Worm (Caenorhabditis elegans): ENCODE results near the gene hlh-3.
A peak's percentile ranks its signal among the peaks of the same experiment; 100 is the strongest.

hlh-3 gene

ce11 chrII:9069836-9070235, 16.6 kb upstream of the hlh-3 start:
- TF ChIP-seq ceh-28 (tag; optimal IDR thresholded peaks at IDR 0.05) (no peak), sea-2 (GFP tag; optimal IDR thresholded peaks at IDR 0.05) (no peak), nhr-11 (tag; optimal IDR thresholded peaks at IDR 0.05) (no peak)

ce11 chrII:9070740-9071139, 15.7 kb upstream of the hlh-3 start, which contains the start of gene T24B8.4:
Gene T24B8.4 (minus strand): TSS chrII:9070840.
- no peak for TF ChIP-seq jun-1 (tag; optimal IDR thresholded peaks at IDR 0.05)
- no peak for TF ChIP-seq nhr-25 (tag; optimal IDR thresholded peaks at IDR 0.05)
- TF ChIP-seq ceh-28 (tag; optimal IDR thresholded peaks at IDR 0.05): no peak
- no peak for TF ChIP-seq daf-12 (tag; optimal IDR thresholded peaks at IDR 0.05)
- TF ChIP-seq unc-62 (GFP tag; optimal IDR thresholded peaks at IDR 0.05): no peak
- TF ChIP-seq mdl-1 (tag; optimal IDR thresholded peaks at IDR 0.05): no peak

- TF ChIP-seq mdl-1 (tag; optimal IDR thresholded peaks at IDR 0.05) (no peak), elt-1 (tag; optimal IDR thresholded peaks at IDR 0.05) (no peak), ama-1 (optimal IDR thresholded peaks at IDR 0.05) (no peak), ceh-82 (tag; optimal IDR thresholded peaks at IDR 0.05) (no peak), egl-5 (tag; optimal IDR thresholded peaks at IDR 0.05) (no peak), lin-39 (tag; optimal IDR thresholded peaks at IDR 0.05) (no peak), zag-1 (tag; optimal IDR thresholded peaks at IDR 0.05) (no peak), nhr-25 (tag; optimal IDR thresholded peaks at IDR 0.05) (no peak), snpc-4 (tag; optimal IDR thresholded peaks at IDR 0.05) (no peak), mml-1 (tag; optimal IDR thresholded peaks at IDR 0.05) (no peak), hmg-11 (tag; optimal IDR thresholded peaks at IDR 0.05) (no peak), unc-62 (GFP tag; optimal IDR thresholded peaks at IDR 0.05) (no peak), pha-4 (tag; optimal IDR thresholded peaks at IDR 0.05) (no peak), nhr-28 (tag; optimal IDR thresholded peaks at IDR 0.05) (no peak), daf-12 (tag; optimal IDR thresholded peaks at IDR 0.05) (no peak), ceh-16 (tag; optimal IDR thresholded peaks at IDR 0.05) (no peak), egl-27 (tag; optimal IDR thresholded peaks at IDR 0.05) (no peak), elt-2 (tag; optimal IDR thresholded peaks at IDR 0.05) (no peak), nhr-67 (tag; optimal IDR thresholded peaks at IDR 0.05) (no peak), fkh-2 (tag; optimal IDR thresholded peaks at IDR 0.05) (no peak)
Measured at ce11 chrII:9072769-9073168, 13.6 kb upstream of the hlh-3 start.

- TF ChIP-seq unc-62 (GFP tag; optimal IDR thresholded peaks at IDR 0.05): no peak
Measured at ce11 chrII:9074492-9074891, 11.9 kb upstream of the hlh-3 start.

ce11 chrII:9076098-9076879, 10.1 kb upstream of the hlh-3 start:
- no peak for TF ChIP-seq fos-1 (tag; optimal IDR thresholded peaks at IDR 0.05)
- TF ChIP-seq pha-4 (tag; optimal IDR thresholded peaks at IDR 0.05): peak; percentile 60
- TF ChIP-seq fkh-2 (tag; optimal IDR thresholded peaks at IDR 0.05): no peak
- peak; percentile 41 for TF ChIP-seq elt-2 (tag; optimal IDR thresholded peaks at IDR 0.05)

ce11 chrII:9078351-9078750, 8.1 kb upstream of the hlh-3 start:
- TF ChIP-seq nhr-28 (tag; optimal IDR thresholded peaks at IDR 0.05) (no peak), jun-1 (tag; optimal IDR thresholded peaks at IDR 0.05) (no peak), nfya-1 (tag; optimal IDR thresholded peaks at IDR 0.05; ENCODE audit: insufficient read depth) (peak; percentile 11), ZK546.5 (tag; optimal IDR thresholded peaks at IDR 0.05) (no peak)

ce11 chrII:9083093-9083492, 3.3 kb upstream of the hlh-3 start, which contains the start of gene sysm-1:
Gene sysm-1 (minus strand): TSS chrII:9083193.
- TF ChIP-seq elt-2 (tag; optimal IDR thresholded peaks at IDR 0.05) (peak; percentile 27), nhr-11 (tag; optimal IDR thresholded peaks at IDR 0.05) (no peak)

ce11 chrII:9092910-9093309, 6.5 kb downstream of the hlh-3 start:
- TF ChIP-seq elt-2 (tag; optimal IDR thresholded peaks at IDR 0.05) (peak; percentile 57), pqm-1 (tag; optimal IDR thresholded peaks at IDR 0.05) (peak; percentile 67), nhr-28 (tag; optimal IDR thresholded peaks at IDR 0.05) (no peak), ceh-28 (tag; optimal IDR thresholded peaks at IDR 0.05) (peak; percentile 34)
